Fruit fly (Drosophila melanogaster): ENCODE data around the gene CG18249.

Gene CG18249

DNA sequence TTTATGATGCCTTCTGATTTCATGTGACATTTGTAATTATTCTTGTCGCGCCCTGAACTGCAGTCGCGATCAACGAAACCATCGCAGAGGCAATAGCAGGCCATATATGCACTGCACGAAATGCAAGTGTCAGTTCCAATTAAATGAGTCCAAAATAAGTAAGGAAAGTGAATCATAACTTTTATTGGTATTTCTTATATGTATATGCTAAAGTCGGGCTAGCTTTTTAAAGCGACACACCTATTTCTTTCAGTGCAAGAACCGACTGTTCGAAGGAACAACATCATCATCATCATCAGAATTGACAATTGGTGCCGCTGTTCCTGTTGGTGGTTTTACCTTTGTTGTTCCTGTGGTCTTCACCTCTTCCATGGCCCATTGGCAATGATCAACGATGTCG is 22.8 kb upstream of the CG18249 start (continued):
- peak; percentile 45 for TF ChIP-seq cyc (GFP tag; optimal IDR thresholded peaks at IDR 0.05)
- TF ChIP-seq net (GFP tag; optimal IDR thresholded peaks at IDR 0.05): no peak
- peak; percentile 45 for TF ChIP-seq Sox14 (GFP tag; optimal IDR thresholded peaks at IDR 0.05)
- TF ChIP-seq achi (GFP tag; optimal IDR thresholded peaks at IDR 0.05): peak; percentile 7
- TF ChIP-seq Lpt (GFP tag; optimal IDR thresholded peaks at IDR 0.05): no peak
- TF ChIP-seq CG7368 (GFP tag; optimal IDR thresholded peaks at IDR 0.05): no peak
- peak; percentile 51 for TF ChIP-seq Ets96B (tag; optimal IDR thresholded peaks at IDR 0.05)
- no peak for TF ChIP-seq Gug (GFP tag; IDR thresholded peaks at IDR 0.05)
- TF ChIP-seq Hr39 (GFP tag; optimal IDR thresholded peaks at IDR 0.05): peak; percentile 54
- TF ChIP-seq CG8119 (GFP tag; IDR thresholded peaks at IDR 0.05): no peak
- TF ChIP-seq CG6854 (GFP tag; optimal IDR thresholded peaks at IDR 0.05): no peak
- peak; percentile 24 for TF ChIP-seq OdsH (GFP tag; optimal IDR thresholded peaks at IDR 0.05)
- TF ChIP-seq Hr4 (GFP tag; optimal IDR thresholded peaks at IDR 0.05): no peak
- peak; percentile 4 for TF ChIP-seq CG34406 (GFP tag; optimal IDR thresholded peaks at IDR 0.05)
- peak; percentile 48 for TF ChIP-seq CG3032 (tag; optimal IDR thresholded peaks at IDR 0.05)
- TF ChIP-seq Ets21C (GFP tag; optimal IDR thresholded peaks at IDR 0.05): no peak
- TF ChIP-seq dac (GFP tag; optimal IDR thresholded peaks at IDR 0.05): no peak
- peak; percentile 16 for TF ChIP-seq fd59A (GFP tag; optimal IDR thresholded peaks at IDR 0.05)
- TF ChIP-seq dsx (GFP tag; optimal IDR thresholded peaks at IDR 0.05; ENCODE audit: poor library complexity, severe bottlenecking): peak; percentile 29
- TF ChIP-seq CG32006 (GFP tag; optimal IDR thresholded peaks at IDR 0.05): no peak
- TF ChIP-seq CG3919 (GFP tag; optimal IDR thresholded peaks at IDR 0.05): peak; percentile 48
- peak; percentile 32 for TF ChIP-seq CG1621 (tag; optimal IDR thresholded peaks at IDR 0.05)
- no peak for TF ChIP-seq CG15336 (GFP tag; IDR thresholded peaks at IDR 0.05)
- no peak for TF ChIP-seq CG6276 (GFP tag; optimal IDR thresholded peaks at IDR 0.05)
- TF ChIP-seq CG11294 (GFP tag; IDR thresholded peaks at IDR 0.05): no peak

DNA sequence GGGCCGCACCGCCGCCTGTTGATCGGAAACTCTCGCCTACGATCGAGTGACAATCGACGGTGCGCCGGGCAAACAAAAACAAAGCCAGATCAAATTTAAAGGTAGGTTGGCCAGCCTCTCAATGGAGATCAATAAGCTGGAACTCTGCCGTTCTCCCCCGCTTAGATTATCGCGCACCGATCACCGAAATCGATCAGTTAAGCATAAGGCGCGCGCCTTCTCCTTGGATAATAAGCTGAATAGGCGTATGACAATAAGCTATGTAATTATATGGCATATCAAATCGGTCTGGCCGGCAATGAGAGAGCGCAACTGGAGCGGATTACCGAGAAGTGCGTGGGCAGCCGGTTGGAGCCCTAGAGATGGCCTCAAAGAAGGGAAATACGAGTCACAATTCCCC is 21.6 kb upstream of the CG18249 start:
- no peak for TF ChIP-seq CG9139 (GFP tag; optimal IDR thresholded peaks at IDR 0.05)
- TF ChIP-seq net (GFP tag; optimal IDR thresholded peaks at IDR 0.05): no peak
- TF ChIP-seq CG4318 (GFP tag; optimal IDR thresholded peaks at IDR 0.05): no peak
- TF ChIP-seq Sox102F (GFP tag; optimal IDR thresholded peaks at IDR 0.05): no peak
- TF ChIP-seq Lpt (GFP tag; optimal IDR thresholded peaks at IDR 0.05): no peak
- TF ChIP-seq CG15336 (GFP tag; IDR thresholded peaks at IDR 0.05): no peak
- no peak for TF ChIP-seq Hr38 (GFP tag; optimal IDR thresholded peaks at IDR 0.05)
- TF ChIP-seq CG6792 (GFP tag; optimal IDR thresholded peaks at IDR 0.05): no peak
- TF ChIP-seq spab (GFP tag; optimal IDR thresholded peaks at IDR 0.05): no peak
- TF ChIP-seq fkh (GFP tag; optimal IDR thresholded peaks at IDR 0.05): no peak
- TF ChIP-seq esn (GFP tag; optimal IDR thresholded peaks at IDR 0.05): no peak
- no peak for TF ChIP-seq fd85E (GFP tag; optimal IDR thresholded peaks at IDR 0.05)
- no peak for TF ChIP-seq vri (GFP tag; optimal IDR thresholded peaks at IDR 0.05)
- no peak for TF ChIP-seq acj6 (GFP tag; optimal IDR thresholded peaks at IDR 0.05)
- no peak for TF ChIP-seq achi (GFP tag; optimal IDR thresholded peaks at IDR 0.05)
- no peak for TF ChIP-seq Met (GFP tag; optimal IDR thresholded peaks at IDR 0.05)
- TF ChIP-seq CG10669 (GFP tag; optimal IDR thresholded peaks at IDR 0.05): no peak
- TF ChIP-seq CG1621 (tag; optimal IDR thresholded peaks at IDR 0.05): no peak
- no peak for TF ChIP-seq fd59A (GFP tag; optimal IDR thresholded peaks at IDR 0.05)

dm6 chr3R:8203367-8203766 is 16.6 kb upstream of the CG18249 start:
- TF ChIP-seq fd59A (GFP tag; optimal IDR thresholded peaks at IDR 0.05) (no peak), CG6808 (GFP tag; optimal IDR thresholded peaks at IDR 0.05) (no peak), esn (GFP tag; optimal IDR thresholded peaks at IDR 0.05) (no peak), dsx (GFP tag; optimal IDR thresholded peaks at IDR 0.05; ENCODE audit: poor library complexity, severe bottlenecking) (no peak), lz (GFP tag; optimal IDR thresholded peaks at IDR 0.05) (no peak), ss (GFP tag; optimal IDR thresholded peaks at IDR 0.05) (no peak), pdm3 (GFP tag; optimal IDR thresholded peaks at IDR 0.05) (no peak), CG3919 (GFP tag; optimal IDR thresholded peaks at IDR 0.05) (no peak), acj6 (GFP tag; optimal IDR thresholded peaks at IDR 0.05) (no peak), CG11902 (GFP tag; optimal IDR thresholded peaks at IDR 0.05) (no peak), svp (GFP tag) (no peak), CG8632 (GFP tag; optimal IDR thresholded peaks at IDR 0.05) (no peak), CG7368 (GFP tag; optimal IDR thresholded peaks at IDR 0.05) (no peak)

Measured in whole organism, prepupa.